Fruit fly (Drosophila melanogaster) whole organism, embryonic: ENCODE data around the gene FucTD.
A peak's percentile ranks its signal among the peaks of the same experiment; 100 is the strongest.

Source experiments
- B-H2 ChIP-seq: fragments of 200-800 bp; sonication (Bioruptor generic); optimal IDR thresholded peaks from 2 replicates; lab custom pipeline; 2018; ENCODE audit warnings: missing biosample characterization, mild to moderate bottlenecking, missing genetic modification characterization
- CG10209 ChIP-seq: fragments of 200-800 bp; sonication (Bioruptor generic); optimal IDR thresholded peaks from 3 replicates; lab custom pipeline; 2017; ENCODE audit warnings: missing biosample characterization, mild to moderate bottlenecking, missing genetic modification characterization, missing genetic modification reagents
- CG12071 ChIP-seq: fragments of 200-800 bp; sonication (Bioruptor generic); optimal IDR thresholded peaks from 3 replicates; lab custom pipeline; 2018; ENCODE audit warnings: missing biosample characterization, mild to moderate bottlenecking, missing genetic modification characterization
- CG12155 ChIP-seq: fragments of 200-800 bp; sonication (Bioruptor generic); optimal IDR thresholded peaks from 3 replicates; lab custom pipeline; 2016; ENCODE audit warnings: missing biosample characterization, missing genetic modification characterization
- CG12942 ChIP-seq: fragments of 200-800 bp; sonication (Bioruptor generic); optimal IDR thresholded peaks from 3 replicates; lab custom pipeline; 2016; ENCODE audit warnings: missing biosample characterization, missing genetic modification characterization
- CG14014 ChIP-seq: fragments of 200-800 bp; sonication (Bioruptor generic); IDR thresholded peaks from 2 replicates; pipeline ENCODE4 v1.3.6; 2022; ENCODE audit warnings: missing biosample characterization, missing genetic modification characterization
- CG14667 ChIP-seq: fragments of 200-800 bp; sonication (Bioruptor generic); IDR thresholded peaks from 2 replicates; pipeline ENCODE4 v1.3.6; 2022; ENCODE audit warnings: missing biosample characterization, missing genetic modification characterization
- CG17612 ChIP-seq: fragments of 200-800 bp; sonication (Bioruptor generic); IDR thresholded peaks from 2 replicates; pipeline ENCODE4 v1.3.6; 2022; ENCODE audit warnings: missing biosample characterization, missing genetic modification characterization
- CG18619 ChIP-seq: fragments of 200-800 bp; sonication (Bioruptor generic); optimal IDR thresholded peaks from 3 replicates; lab custom pipeline; 2017; ENCODE audit warnings: missing biosample characterization, mild to moderate bottlenecking, missing genetic modification characterization
- CG3281 ChIP-seq: fragments of 200-800 bp; sonication (Bioruptor generic); optimal IDR thresholded peaks from 3 replicates; lab custom pipeline; 2017; ENCODE audit warnings: missing biosample characterization, mild to moderate bottlenecking, missing genetic modification characterization
- CG3995 ChIP-seq: fragments of 200-800 bp; sonication (Bioruptor generic); optimal IDR thresholded peaks from 3 replicates; lab custom pipeline; 2016; ENCODE audit warnings: missing biosample characterization, missing genetic modification characterization
- CG42726 ChIP-seq: fragments of 200-800 bp; sonication (Bioruptor generic); IDR thresholded peaks from 2 replicates; pipeline ENCODE4 v1.3.6; 2022; ENCODE audit warnings: missing biosample characterization, missing genetic modification characterization; ENCODE audit not compliant: partially characterized antibody
- CG5245 ChIP-seq: fragments of 200-800 bp; sonication (Bioruptor generic); optimal IDR thresholded peaks from 3 replicates; lab custom pipeline; 2016; ENCODE audit warnings: missing biosample characterization, missing genetic modification characterization
- CG6175 ChIP-seq: fragments of 200-800 bp; sonication (Bioruptor generic); IDR thresholded peaks from 3 replicates; pipeline ENCODE4 v1.3.6; 2022; ENCODE audit warnings: missing biosample characterization, missing genetic modification characterization
- D ChIP-seq, 2 experiments: fragments of 200-800 bp in 1 of 2; fragments of >200 bp in 1 of 2; sonication (Bioruptor generic) in 1 of 2; optimal IDR thresholded peaks; 2 replicates in 1 of 2; 3 replicates in 1 of 2; lab custom pipeline; 2017; ENCODE audit warnings: mild to moderate bottlenecking in 1 of 2, missing biosample characterization in 1 of 2, missing genetic modification characterization in 1 of 2, missing genetic modification reagents in 1 of 2
- Ets97D ChIP-seq: fragments of 200-800 bp; sonication (Bioruptor generic); optimal IDR thresholded peaks from 3 replicates; lab custom pipeline; 2016; ENCODE audit warnings: missing biosample characterization, missing genetic modification characterization
- Gsc ChIP-seq: fragments of 200-800 bp; sonication (Bioruptor generic); IDR thresholded peaks from 2 replicates; pipeline ENCODE4 v1.3.6; 2022; ENCODE audit warnings: missing biosample characterization, missing genetic modification characterization
- H2.0 ChIP-seq: fragments of 200-800 bp; sonication (Bioruptor generic); IDR thresholded peaks from 2 replicates; pipeline ENCODE4 v1.3.6; 2022; ENCODE audit warnings: missing biosample characterization, missing genetic modification characterization
- Hmr ChIP-seq: fragments of 200-800 bp; sonication (Bioruptor generic); optimal IDR thresholded peaks from 3 replicates; lab custom pipeline; 2017; ENCODE audit warnings: mild to moderate bottlenecking, missing biosample characterization, missing genetic modification reagents, missing genetic modification characterization
- MESR4 ChIP-seq: fragments of 200-800 bp; sonication (Bioruptor generic); optimal IDR thresholded peaks from 2 replicates; lab custom pipeline; 2018; ENCODE audit warnings: missing biosample characterization, mild to moderate bottlenecking, missing genetic modification characterization, moderate library complexity
- Myb ChIP-seq: fragments of 200-800 bp; sonication (Bioruptor generic); optimal IDR thresholded peaks from 2 replicates; lab custom pipeline; 2016; ENCODE audit warnings: missing biosample characterization, missing genetic modification characterization
- NC2α ChIP-seq: fragments of 200-800 bp; sonication (Bioruptor generic); optimal IDR thresholded peaks from 2 replicates; lab custom pipeline; 2016; ENCODE audit warnings: missing biosample characterization, missing genetic modification characterization
- Nf-YB ChIP-seq: fragments of 200-800 bp; sonication (Bioruptor generic); optimal IDR thresholded peaks from 3 replicates; lab custom pipeline; 2019; ENCODE audit warnings: missing biosample characterization, mild to moderate bottlenecking, missing genetic modification characterization, moderate library complexity
- Oli ChIP-seq: fragments of 200-800 bp; sonication (Bioruptor generic); optimal IDR thresholded peaks from 2 replicates; lab custom pipeline; 2018; ENCODE audit warnings: missing biosample characterization, mild to moderate bottlenecking, missing genetic modification characterization, moderate library complexity
- Scr ChIP-seq: fragments of 200-800 bp; sonication (Bioruptor generic); IDR thresholded peaks from 2 replicates; pipeline ENCODE4 v1.3.6; 2022; ENCODE audit warnings: missing biosample characterization, missing genetic modification characterization; ENCODE audit not compliant: partially characterized antibody
- Sox102F ChIP-seq: fragments of 200-800 bp; sonication (Bioruptor generic); optimal IDR thresholded peaks from 2 replicates; lab custom pipeline; 2018; ENCODE audit warnings: missing biosample characterization, mild to moderate bottlenecking, missing genetic modification characterization, moderate library complexity
- Vsx1 ChIP-seq: fragments of 200-800 bp; sonication (Bioruptor generic); optimal IDR thresholded peaks from 2 replicates; lab custom pipeline; 2017; ENCODE audit warnings: missing biosample characterization, mild to moderate bottlenecking, missing genetic modification characterization, missing genetic modification reagents
- ap ChIP-seq: fragments of 200-800 bp; sonication (Bioruptor generic); IDR thresholded peaks from 2 replicates; pipeline ENCODE4 v1.3.6; 2022; ENCODE audit warnings: missing biosample characterization, missing genetic modification characterization
- bigmax ChIP-seq: fragments of 200-800 bp; sonication (Bioruptor generic); optimal IDR thresholded peaks from 2 replicates; lab custom pipeline; 2018; ENCODE audit warnings: missing biosample characterization, mild to moderate bottlenecking, missing genetic modification characterization
- fd64A ChIP-seq: fragments of 200-800 bp; sonication (Bioruptor generic); optimal IDR thresholded peaks from 3 replicates; lab custom pipeline; 2018; ENCODE audit warnings: missing biosample characterization, mild to moderate bottlenecking, missing genetic modification characterization
- gsb ChIP-seq: fragments of 200-800 bp; sonication (Bioruptor generic); IDR thresholded peaks from 2 replicates; pipeline ENCODE4 v1.3.6; 2022; ENCODE audit warnings: missing biosample characterization, missing genetic modification characterization
- hb ChIP-seq: fragments of 200-800 bp; sonication (Bioruptor generic); IDR thresholded peaks from 3 replicates; pipeline ENCODE4 v1.3.6; 2022; ENCODE audit warnings: missing biosample characterization, missing genetic modification characterization; ENCODE audit not compliant: partially characterized antibody
- kah ChIP-seq: fragments of 200-800 bp; sonication (Bioruptor generic); optimal IDR thresholded peaks from 2 replicates; lab custom pipeline; 2018; ENCODE audit warnings: missing biosample characterization, mild to moderate bottlenecking, missing genetic modification characterization
- ken ChIP-seq: fragments of 200-800 bp; sonication (Bioruptor generic); IDR thresholded peaks from 3 replicates; pipeline ENCODE4 v1.3.6; 2022; ENCODE audit warnings: missing biosample characterization, missing genetic modification characterization
- lola ChIP-seq, 3 experiments: fragments of >200 bp in 2 of 3; fragments of 200-800 bp in 1 of 3; sonication (Bioruptor generic) in 1 of 3; optimal IDR thresholded peaks; 2 replicates each; lab custom pipeline; 2017 to 2019; ENCODE audit warnings: missing biosample characterization in 3 of 3, missing genetic modification characterization in 3 of 3, mild to moderate bottlenecking in 1 of 3, moderate library complexity in 1 of 3
- oc ChIP-seq: fragments of 200-800 bp; sonication (Bioruptor generic); optimal IDR thresholded peaks from 2 replicates; lab custom pipeline; 2018; ENCODE audit warnings: missing biosample characterization, mild to moderate bottlenecking, missing genetic modification characterization, moderate library complexity
- odd ChIP-seq: fragments of 200-800 bp; sonication (Bioruptor generic); optimal IDR thresholded peaks from 2 replicates; lab custom pipeline; 2017; ENCODE audit warnings: missing biosample characterization, mild to moderate bottlenecking, missing genetic modification characterization
- pan ChIP-seq, 4 experiments: fragments of >200 bp in 3 of 4; fragments of 200-800 bp in 1 of 4; sonication (Bioruptor generic) in 1 of 4; optimal IDR thresholded peaks in 3 of 4; IDR thresholded peaks in 1 of 4; 2 replicates each; pipeline versions ENCODE4 v1.3.6 to Lab custom; 2017 to 2022; ENCODE audit warnings: missing biosample characterization in 2 of 4, missing genetic modification characterization in 2 of 4, mixed read lengths in 1 of 4
- sc ChIP-seq, 3 experiments: fragments of >200 bp in 2 of 3; fragments of 200-800 bp in 1 of 3; sonication (Bioruptor generic) in 1 of 3; optimal IDR thresholded peaks; 2 replicates in 2 of 3; 3 replicates in 1 of 3; lab custom pipeline; 2017; ENCODE audit warnings: mild to moderate bottlenecking in 1 of 3, missing biosample characterization in 1 of 3, missing genetic modification characterization in 1 of 3, missing genetic modification reagents in 1 of 3
- sens-2 ChIP-seq: fragments of 200-800 bp; sonication (Bioruptor generic); IDR thresholded peaks from 2 replicates; pipeline ENCODE4 v1.3.6; 2022; ENCODE audit warnings: missing biosample characterization, missing genetic modification characterization
- seq ChIP-seq: fragments of 200-800 bp; sonication (Bioruptor generic); IDR thresholded peaks from 2 replicates; pipeline ENCODE4 v1.3.6; 2022; ENCODE audit warnings: missing biosample characterization, missing genetic modification characterization
- sisA ChIP-seq: fragments of 200-800 bp; sonication (Bioruptor generic); IDR thresholded peaks from 2 replicates; pipeline ENCODE4 v1.3.6; 2022; ENCODE audit warnings: missing biosample characterization, missing genetic modification characterization
- tll ChIP-seq, 2 experiments: fragments of 200-800 bp in 1 of 2; fragments of >200 bp in 1 of 2; sonication (Bioruptor generic) in 1 of 2; optimal IDR thresholded peaks; 2 replicates each; lab custom pipeline; 2017 to 2019; ENCODE audit warnings: missing biosample characterization in 2 of 2, missing genetic modification characterization in 2 of 2, mild to moderate bottlenecking in 1 of 2, moderate library complexity in 1 of 2
- toy ChIP-seq: fragments of 200-800 bp; sonication (Bioruptor generic); IDR thresholded peaks from 2 replicates; pipeline ENCODE4 v1.3.6; 2022; ENCODE audit warnings: missing biosample characterization, missing genetic modification characterization
- tup ChIP-seq: fragments of 200-800 bp; sonication (Bioruptor generic); optimal IDR thresholded peaks from 2 replicates; lab custom pipeline; 2016; ENCODE audit warnings: missing biosample characterization, mild to moderate bottlenecking, missing genetic modification characterization, moderate library complexity
- twi ChIP-seq: fragments of 200-800 bp; optimal IDR thresholded peaks from 2 replicates; lab custom pipeline; 2019; ENCODE audit warnings: missing biosample characterization, mild to moderate bottlenecking, missing genetic modification characterization, moderate library complexity
- unc-4 ChIP-seq: fragments of 200-800 bp; sonication (Bioruptor generic); IDR thresholded peaks from 2 replicates; pipeline ENCODE4 v1.3.6; 2022; ENCODE audit warnings: missing biosample characterization, missing genetic modification characterization; ENCODE audit not compliant: partially characterized antibody
- zen ChIP-seq: fragments of 200-800 bp; sonication (Bioruptor generic); optimal IDR thresholded peaks from 3 replicates; lab custom pipeline; 2018; ENCODE audit warnings: missing biosample characterization, mild to moderate bottlenecking, missing genetic modification characterization, moderate library complexity

The FucTD gene

dm6 chr3L:1414032-1414431 lies 2.0 kb upstream of the FucTD start (continued):
- TF ChIP-seq seq (GFP tag; lab: Robert Waterston, UW) (0 out of 2 replicates have a peak, but pooled peaks have one; percentile 38), lola (GFP tag; optimal IDR thresholded peaks at IDR 0.05; lab: Kevin White, UChicago) (peak in 1 of 3 experiments; percentile 82), CG12942 (GFP tag; lab: Kevin White, UChicago) (no peak), tll (GFP tag; optimal IDR thresholded peaks at IDR 0.05; lab: Kevin White, UChicago) (no peak), CG14014 (GFP tag; lab: Robert Waterston, UW) (no peak), H2.0 (peak; percentile 51), B-H2 (GFP tag; lab: Kevin White, UChicago) (no peak), CG17612 (GFP tag; lab: Robert Waterston, UW) (no peak), CG6175 (no peak), Myb (GFP tag; lab: Kevin White, UChicago) (peak; percentile 1), toy (no peak), fd64A (GFP tag; lab: Kevin White, UChicago) (no peak), CG3995 (GFP tag; lab: Kevin White, UChicago) (no peak), Oli (tag; lab: Kevin White, UChicago) (peak; percentile 35), Sox102F (peak; percentile 32), twi (tag; lab: Kevin White, UChicago) (no peak), CG5245 (no peak), gsb (GFP tag; lab: Robert Waterston, UW) (0 out of 2 replicates have a peak, but pooled peaks have one; percentile 18), kah (no peak), Hmr (no peak), zen (tag; lab: Kevin White, UChicago) (no peak), sens-2 (GFP tag; lab: Robert Waterston, UW) (peak; percentile 67), CG12071 (no peak), Ets97D (GFP tag; lab: Kevin White, UChicago) (no peak), NC2α (GFP tag; lab: Kevin White, UChicago) (no peak), bigmax (no peak), D (optimal IDR thresholded peaks at IDR 0.05; lab: Kevin White, UChicago) (no peak), D (GFP tag; optimal IDR thresholded peaks at IDR 0.05; lab: Kevin White, UChicago) (no peak), Nf-YB (peak; percentile 38), hb (GFP tag; lab: Robert Waterston, UW) (no peak), sisA (GFP tag; lab: Robert Waterston, UW) (peak; percentile 26; the same call in 1 of the 2 replicates), CG14667 (GFP tag; lab: Robert Waterston, UW) (peak; percentile 56), MESR4 (no peak), oc (peak; percentile 52), CG10209 (GFP tag; lab: Kevin White, UChicago) (peak; percentile 48), Scr (GFP tag; lab: Robert Waterston, UW) (no peak), ap (GFP tag; lab: Robert Waterston, UW) (no peak), odd (no peak), Vsx1 (no peak), unc-4 (GFP tag; lab: Robert Waterston, UW) (no peak), tup (GFP tag; lab: Kevin White, UChicago) (peak; percentile 15), CG18619 (GFP tag; lab: Kevin White, UChicago) (peak; percentile 0), Gsc (no peak), CG12155 (no peak), ken (peak; percentile 66; the same call in 1 of the 3 replicates), CG42726 (GFP tag; lab: Robert Waterston, UW) (no peak), sc (optimal IDR thresholded peaks at IDR 0.05; lab: Kevin White, UChicago) (no peak), sc (GFP tag; optimal IDR thresholded peaks at IDR 0.05; lab: Kevin White, UChicago) (no peak), pan (optimal IDR thresholded peaks at IDR 0.05; lab: Kevin White, UChicago) (no peak), pan (GFP tag; optimal IDR thresholded peaks at IDR 0.05 in 1 of 2, IDR thresholded peaks at IDR 0.05 in 1 of 2) (peak in 1 of 2 experiments; percentile 27), CG3281 (GFP tag; lab: Kevin White, UChicago) (no peak)
